Worm (Caenorhabditis elegans) whole organism, L4 larva: Measurements from ENCODE around the gene ZK688.11.
A peak's percentile ranks its signal among the peaks of the same experiment; 100 is the strongest.

Experiments
- F10B5.3 ChIP-seq: sonication (generic microtip); optimal IDR thresholded peaks from 2 replicates; lab custom pipeline; 2016; ENCODE audit warnings: mild to moderate bottlenecking, missing genetic modification characterization, missing compliant biosample characterization
- F26F4.8 ChIP-seq: fragments of 200-800 bp; sonication (Bioruptor generic); conservative IDR thresholded peaks from 2 replicates; pipeline ENCODE4 v1.3.6; 2022; ENCODE audit warnings: missing genetic modification characterization, missing compliant biosample characterization
- F37D6.2 ChIP-seq: sonication (generic microtip); optimal IDR thresholded peaks from 2 replicates; lab custom pipeline; 2016; ENCODE audit warnings: mild to moderate bottlenecking, missing genetic modification characterization, missing compliant biosample characterization
- F44E2.7 ChIP-seq: fragments of 200-800 bp; sonication (Bioruptor generic); IDR thresholded peaks from 2 replicates; pipeline ENCODE4 v2.1.2; 2022; ENCODE audit warnings: missing genetic modification characterization, missing compliant biosample characterization
- T20F7.1 ChIP-seq: fragments of 200-800 bp; sonication (Bioruptor generic); optimal IDR thresholded peaks from 2 replicates; lab custom pipeline; 2018; ENCODE audit warnings: mild to moderate bottlenecking, missing genetic modification characterization, missing compliant biosample characterization
- Y5F2A.4 ChIP-seq: fragments of 200-800 bp; sonication (Bioruptor generic); optimal IDR thresholded peaks from 2 replicates; lab custom pipeline; 2018; ENCODE audit warnings: mild to moderate bottlenecking, missing genetic modification characterization, missing compliant biosample characterization
- Y75B8A.6 ChIP-seq: fragments of 200-800 bp; sonication (Bioruptor generic); IDR thresholded peaks from 2 replicates; pipeline ENCODE4 v1.3.6; 2022; ENCODE audit warnings: missing genetic modification reagents, missing genetic modification characterization, missing compliant biosample characterization
- ZK546.5 ChIP-seq, 2 experiments: sonication (generic microtip); optimal IDR thresholded peaks; 2 replicates each; lab custom pipeline; 2017; ENCODE audit warnings: missing biosample characterization in 2 of 2, missing genetic modification characterization in 2 of 2
- ceh-32 ChIP-seq: sonication (generic microtip); optimal IDR thresholded peaks from 2 replicates; lab custom pipeline; 2016; ENCODE audit warnings: mild to moderate bottlenecking, missing genetic modification characterization, missing compliant biosample characterization; ENCODE audit not compliant: poor library complexity
- daf-12 ChIP-seq: fragments of 150-350 bp; optimal IDR thresholded peaks from 2 replicates; lab custom pipeline; 2014; ENCODE audit warnings: missing biosample characterization, missing genetic modification reagents, missing genetic modification characterization
- daf-16 ChIP-seq, 3 experiments: sonication (generic microtip); optimal IDR thresholded peaks; 2 replicates each; lab custom pipeline; 2016 to 2017; ENCODE audit warnings: missing genetic modification characterization in 3 of 3, missing genetic modification reagents in 3 of 3, mild to moderate bottlenecking in 2 of 3, missing compliant biosample characterization in 2 of 3, missing biosample characterization in 1 of 3, moderate library complexity in 1 of 3
- daf-19 ChIP-seq: fragments of 200-800 bp; sonication (Bioruptor generic); conservative IDR thresholded peaks from 2 replicates; pipeline ENCODE4 v1.3.6; 2022; ENCODE audit warnings: missing genetic modification characterization, missing compliant biosample characterization
- daf-8 ChIP-seq: fragments of 200-800 bp; sonication (Bioruptor generic); IDR thresholded peaks from 2 replicates; pipeline ENCODE4 v1.3.6; 2022; ENCODE audit warnings: missing genetic modification characterization, missing compliant biosample characterization
- dmd-6 ChIP-seq: fragments of 200-800 bp; sonication (Bioruptor generic); IDR thresholded peaks from 2 replicates; pipeline ENCODE4 v1.3.6; 2022; ENCODE audit warnings: missing genetic modification reagents, missing genetic modification characterization, missing compliant biosample characterization
- dmd-9 ChIP-seq: fragments of 200-800 bp; sonication (Bioruptor generic); IDR thresholded peaks from 2 replicates; pipeline ENCODE4 v1.3.6; 2022; ENCODE audit warnings: missing genetic modification reagents, missing genetic modification characterization, missing compliant biosample characterization
- dpl-1 ChIP-seq: fragments of 150-350 bp; optimal IDR thresholded peaks from 2 replicates; lab custom pipeline; 2014; ENCODE audit warnings: missing biosample characterization, missing genetic modification reagents, missing genetic modification characterization
- dve-1 ChIP-seq: sonication (generic microtip); optimal IDR thresholded peaks from 2 replicates; lab custom pipeline; 2017; ENCODE audit warnings: antibody characterized with exemption, mild to moderate bottlenecking, missing genetic modification characterization, missing compliant biosample characterization; ENCODE audit not compliant: insufficient read depth
- egl-27 ChIP-seq: sonication (generic microtip); optimal IDR thresholded peaks from 3 replicates; lab custom pipeline; 2017; ENCODE audit warnings: missing biosample characterization, missing genetic modification reagents, missing genetic modification characterization
- fkh-10 ChIP-seq: fragments of 150-350 bp; optimal IDR thresholded peaks from 2 replicates; lab custom pipeline; 2014; ENCODE audit warnings: missing biosample characterization, missing genetic modification reagents, missing genetic modification characterization
- gei-8 ChIP-seq: fragments of 200-800 bp; sonication (Bioruptor generic); optimal IDR thresholded peaks from 2 replicates; lab custom pipeline; 2018; ENCODE audit warnings: mild to moderate bottlenecking, missing genetic modification characterization, missing compliant biosample characterization
- hlh-30 ChIP-seq: sonication (generic microtip); optimal IDR thresholded peaks from 2 replicates; lab custom pipeline; 2017; ENCODE audit warnings: antibody characterized with exemption, mild to moderate bottlenecking, missing genetic modification characterization, missing compliant biosample characterization; ENCODE audit not compliant: insufficient read depth
- lin-15B ChIP-seq: fragments of 150-350 bp; sonication (generic microtip); optimal IDR thresholded peaks from 3 replicates; lab custom pipeline; 2014; ENCODE audit warnings: missing biosample characterization, missing genetic modification characterization
- lin-29 ChIP-seq: fragments of 200-800 bp; sonication (Bioruptor generic); IDR thresholded peaks from 2 replicates; pipeline ENCODE4 v1.3.6; 2022; ENCODE audit warnings: missing genetic modification reagents, missing genetic modification characterization, missing compliant biosample characterization
- lin-38 ChIP-seq: fragments of 200-800 bp; sonication (Bioruptor generic); IDR thresholded peaks from 2 replicates; pipeline ENCODE4 v1.3.6; 2022; ENCODE audit warnings: missing genetic modification reagents, missing genetic modification characterization, missing compliant biosample characterization
- lsy-2 ChIP-seq, 2 experiments: fragments of 150-350 bp in 1 of 2; sonication (generic microtip) in 1 of 2; optimal IDR thresholded peaks; 2 replicates each; lab custom pipeline; 2014 to 2017; ENCODE audit warnings: missing biosample characterization in 2 of 2, missing genetic modification characterization in 2 of 2
- madf-9 ChIP-seq: fragments of 200-800 bp; sonication (Bioruptor generic); conservative IDR thresholded peaks from 2 replicates; pipeline ENCODE4 v1.3.6; 2022; ENCODE audit warnings: missing genetic modification reagents, missing genetic modification characterization, missing compliant biosample characterization
- mdl-1 ChIP-seq, 2 experiments: fragments of 150-350 bp in 1 of 2; sonication (generic microtip) in 1 of 2; optimal IDR thresholded peaks; 2 replicates each; lab custom pipeline; 2014 to 2017; ENCODE audit warnings: missing biosample characterization in 2 of 2, missing genetic modification characterization in 2 of 2
- mep-1 ChIP-seq: fragments of 150-350 bp; sonication (generic microtip); optimal IDR thresholded peaks from 3 replicates; lab custom pipeline; 2014; ENCODE audit warnings: missing biosample characterization, missing genetic modification characterization
- mes-2 ChIP-seq: sonication (generic microtip); optimal IDR thresholded peaks from 2 replicates; lab custom pipeline; 2016; ENCODE audit warnings: missing genotype, mild to moderate bottlenecking, missing genetic modification characterization, missing compliant biosample characterization; ENCODE audit not compliant: poor library complexity, severe bottlenecking
- mxl-2 ChIP-seq: fragments of 200-800 bp; sonication (Bioruptor generic); conservative IDR thresholded peaks from 2 replicates; pipeline ENCODE4 v1.3.6; 2022; ENCODE audit warnings: missing genetic modification reagents, missing genetic modification characterization, missing compliant biosample characterization
- mxl-3 ChIP-seq: fragments of 200-800 bp; sonication (Bioruptor generic); optimal IDR thresholded peaks from 2 replicates; lab custom pipeline; 2018; ENCODE audit warnings: mild to moderate bottlenecking, missing genetic modification characterization, missing compliant biosample characterization
- nhr-10 ChIP-seq: fragments of 150-350 bp; optimal IDR thresholded peaks from 2 replicates; lab custom pipeline; 2014; ENCODE audit warnings: missing biosample characterization, missing genetic modification characterization
- nhr-11 ChIP-seq: fragments of 150-350 bp; optimal IDR thresholded peaks from 2 replicates; lab custom pipeline; 2014; ENCODE audit warnings: missing biosample characterization, missing genetic modification characterization
- nhr-237 ChIP-seq: sonication (generic microtip); optimal IDR thresholded peaks from 2 replicates; lab custom pipeline; 2017; ENCODE audit warnings: missing biosample characterization, missing genetic modification characterization
- nhr-25 ChIP-seq: sonication (generic microtip); optimal IDR thresholded peaks from 2 replicates; lab custom pipeline; 2017; ENCODE audit warnings: missing genetic modification characterization, mild to moderate bottlenecking, missing compliant biosample characterization, antibody characterized with exemption, moderate library complexity, borderline replicate concordance; ENCODE audit not compliant: insufficient read depth
- nhr-28 ChIP-seq: fragments of 150-350 bp; optimal IDR thresholded peaks from 2 replicates; lab custom pipeline; 2014; ENCODE audit warnings: missing biosample characterization, missing genetic modification characterization
- nhr-42 ChIP-seq: fragments of 200-800 bp; sonication (Bioruptor generic); IDR thresholded peaks from 2 replicates; pipeline ENCODE4 v1.3.6; 2022; ENCODE audit warnings: missing genetic modification characterization, missing compliant biosample characterization
- php-3 ChIP-seq: fragments of 200-800 bp; sonication (Bioruptor generic); IDR thresholded peaks from 2 replicates; pipeline ENCODE4 v1.3.6; 2022; ENCODE audit warnings: missing genetic modification reagents, missing genetic modification characterization, missing compliant biosample characterization
- pqm-1 ChIP-seq: sonication (generic microtip); optimal IDR thresholded peaks from 2 replicates; lab custom pipeline; 2017; ENCODE audit warnings: missing biosample characterization, missing genetic modification characterization
- snpc-4 ChIP-seq: fragments of 150-350 bp; optimal IDR thresholded peaks from 2 replicates; lab custom pipeline; 2014; ENCODE audit warnings: missing biosample characterization, missing genetic modification characterization
- unc-130 ChIP-seq: sonication (generic microtip); optimal IDR thresholded peaks from 2 replicates; lab custom pipeline; 2016; ENCODE audit warnings: missing genetic modification reagents, missing genetic modification characterization, missing compliant biosample characterization
- unc-39 ChIP-seq: sonication (generic microtip); optimal IDR thresholded peaks from 2 replicates; lab custom pipeline; 2017; ENCODE audit warnings: missing biosample characterization, missing genetic modification characterization
- zfp-3 ChIP-seq: fragments of 200-800 bp; sonication (Bioruptor generic); conservative IDR thresholded peaks from 2 replicates; pipeline ENCODE4 v1.3.6; 2022; ENCODE audit warnings: missing genetic modification reagents, missing genetic modification characterization, missing compliant biosample characterization
- ztf-11 ChIP-seq: fragments of 150-350 bp; optimal IDR thresholded peaks from 2 replicates; lab custom pipeline; 2014; ENCODE audit warnings: missing biosample characterization, missing genetic modification characterization

ZK688.11 gene

ce11 chrIII:7884863-7885262, at the start of gene ZK688.11:
TSS of gene ZK688.11 (minus strand) at chrIII:7884963.
- no peak for TF ChIP-seq gei-8
- no peak for TF ChIP-seq mxl-2
- TF ChIP-seq F44E2.7 = no peak
- TF ChIP-seq unc-39 (tag; lab: Kevin White, UChicago) = no peak
- TF ChIP-seq nhr-25 = no peak
- peak; percentile 27 for TF ChIP-seq mep-1 (tag; lab: Kevin White, UChicago)
- no peak for TF ChIP-seq php-3 (GFP tag; lab: Robert Waterston, UW)
- peak; percentile 3 for TF ChIP-seq dve-1 (tag; lab: Kevin White, UChicago)
- no peak for TF ChIP-seq F37D6.2 (tag; lab: Kevin White, UChicago)
- TF ChIP-seq nhr-11 (tag; lab: Kevin White, UChicago) = no peak
- no peak for TF ChIP-seq zfp-3 (GFP tag; lab: Robert Waterston, UW)
- TF ChIP-seq, all 104 proteins: peak for 2

ce11 chrIII:7933235-7933634, 48.5 kb upstream of the ZK688.11 start, which contains the start of gene ran-2:
TSS of gene ran-2 (plus strand) at chrIII:7933535.
- TF ChIP-seq dve-1 (tag; lab: Kevin White, UChicago) = peak; percentile 16
- no peak for TF ChIP-seq madf-9 (GFP tag; lab: Robert Waterston, UW)
- TF ChIP-seq egl-27 = no peak
- TF ChIP-seq nhr-42 (GFP tag; lab: Robert Waterston, UW) = no peak
- no peak for TF ChIP-seq Y75B8A.6 (GFP tag; lab: Robert Waterston, UW)
- TF ChIP-seq ceh-32 (tag; lab: Kevin White, UChicago) = no peak
- no peak for TF ChIP-seq dmd-6
- no peak for TF ChIP-seq mdl-1 (tag; optimal IDR thresholded peaks at IDR 0.05; lab: Kevin White, UChicago)
- no peak for TF ChIP-seq daf-8
- TF ChIP-seq fkh-10 (GFP tag; lab: Kevin White, UChicago) = no peak
- TF ChIP-seq dmd-9 (GFP tag; lab: Robert Waterston, UW) = no peak
- TF ChIP-seq hlh-30 (tag; lab: Kevin White, UChicago) = no peak
- no peak for TF ChIP-seq Y5F2A.4
- no peak for TF ChIP-seq daf-19 (GFP tag; lab: Robert Waterston, UW)
- TF ChIP-seq nhr-237 (tag; lab: Kevin White, UChicago) = no peak
- TF ChIP-seq snpc-4 = no peak
- no peak for TF ChIP-seq nhr-10 (tag; lab: Kevin White, UChicago)
- no peak for TF ChIP-seq daf-16 (GFP tag; optimal IDR thresholded peaks at IDR 0.05; lab: Kevin White, UChicago)
- TF ChIP-seq daf-16 (tag; optimal IDR thresholded peaks at IDR 0.05; lab: Kevin White, UChicago) = peak; percentile 50
- no peak for TF ChIP-seq ZK546.5 (tag; optimal IDR thresholded peaks at IDR 0.05; lab: Kevin White, UChicago)
- TF ChIP-seq pqm-1 = peak; percentile 22
- TF ChIP-seq F10B5.3 = no peak
- no peak for TF ChIP-seq lsy-2 (tag; optimal IDR thresholded peaks at IDR 0.05; lab: Kevin White, UChicago)
- no peak for TF ChIP-seq ztf-11 (tag; lab: Kevin White, UChicago)

- peak; percentile 21 for TF ChIP-seq pqm-1
- TF ChIP-seq T20F7.1 (GFP tag; lab: Kevin White, UChicago) = peak; percentile 72
- TF ChIP-seq unc-130 (GFP tag; lab: Kevin White, UChicago) = peak; percentile 39
- peak; percentile 34 for TF ChIP-seq nhr-28 (tag; lab: Kevin White, UChicago)
- TF ChIP-seq dve-1 (tag; lab: Kevin White, UChicago) = peak; percentile 28
- TF ChIP-seq daf-16 (GFP tag; optimal IDR thresholded peaks at IDR 0.05; lab: Kevin White, UChicago) = no peak
- TF ChIP-seq daf-16 (tag; optimal IDR thresholded peaks at IDR 0.05; lab: Kevin White, UChicago) = peak; percentile 37
- TF ChIP-seq lin-38 = peak; percentile 33; the same call in 1 of the 2 replicates
- TF ChIP-seq lin-29 (GFP tag; lab: Robert Waterston, UW) = no peak
- TF ChIP-seq nhr-10 (tag; lab: Kevin White, UChicago) = no peak
- TF ChIP-seq mep-1 (tag; lab: Kevin White, UChicago) = peak; percentile 10
- no peak for TF ChIP-seq daf-12 (tag; lab: Kevin White, UChicago)
- TF ChIP-seq F26F4.8 (GFP tag; lab: Robert Waterston, UW) = no peak
- TF ChIP-seq mxl-3 (GFP tag; lab: Kevin White, UChicago) = no peak
- peak; percentile 64 for TF ChIP-seq mes-2 (tag; lab: Kevin White, UChicago)
- TF ChIP-seq hlh-30 (tag; lab: Kevin White, UChicago) = peak; percentile 12
- TF ChIP-seq nhr-237 (tag; lab: Kevin White, UChicago) = no peak
- no peak for TF ChIP-seq nhr-25
- peak; percentile 81 for TF ChIP-seq dpl-1 (GFP tag; lab: Kevin White, UChicago)
- TF ChIP-seq lin-15B = no peak
Observed at ce11 chrIII:7928549-7929129, 43.9 kb upstream of the ZK688.11 start, which contains the start of the genes C29E4.13 and npp-15. TSS of gene C29E4.13 (minus strand) at chrIII:7928717. TSS of gene npp-15 (plus strand) at chrIII:7929043.
